Worm (Caenorhabditis elegans) whole organism, L1 larva: ENCODE results near the gene gst-9.

Experiments
- F16B12.6 ChIP-seq: fragments of 150-350 bp; optimal IDR thresholded peaks from 2 replicates; lab custom pipeline; 2014; ENCODE audit warnings: missing biosample characterization, missing genetic modification characterization
- aha-1 ChIP-seq: fragments of 150-350 bp; optimal IDR thresholded peaks from 2 replicates; lab custom pipeline; 2014; ENCODE audit warnings: missing biosample characterization, missing genetic modification characterization
- ama-1 ChIP-seq: fragments of 150-350 bp; optimal IDR thresholded peaks from 2 replicates; lab custom pipeline; 2014
- blmp-1 ChIP-seq: fragments of 150-350 bp; optimal IDR thresholded peaks from 2 replicates; lab custom pipeline; 2014; ENCODE audit warnings: missing biosample characterization, missing genetic modification characterization
- ceh-88 ChIP-seq: fragments of 200-800 bp; sonication (Bioruptor generic); IDR thresholded peaks from 2 replicates; pipeline ENCODE4 v1.3.6; 2022; ENCODE audit warnings: missing genetic modification characterization, missing compliant biosample characterization
- ceh-90 ChIP-seq: sonication (generic microtip); optimal IDR thresholded peaks from 2 replicates; lab custom pipeline; 2016; ENCODE audit warnings: missing genetic modification characterization, missing compliant biosample characterization
- dpl-1 ChIP-seq, 3 experiments: fragments of 150-350 bp in 2 of 3; sonication (generic microtip) in 1 of 3; optimal IDR thresholded peaks; 2 replicates each; lab custom pipeline; 2014 to 2017; ENCODE audit warnings: missing biosample characterization in 3 of 3, missing genetic modification characterization in 3 of 3, missing genetic modification reagents in 3 of 3
- dsc-1 ChIP-seq: sonication (generic microtip); optimal IDR thresholded peaks from 2 replicates; lab custom pipeline; 2016; ENCODE audit warnings: mild to moderate bottlenecking, missing genetic modification characterization, missing compliant biosample characterization
- efl-1 ChIP-seq, 4 experiments: fragments of 150-350 bp; optimal IDR thresholded peaks in 3 of 4; peaks in 1 of 4; 1 replicate in 1 of 4; 2 replicates in 3 of 4; lab custom pipeline; 2014; ENCODE audit warnings: missing biosample characterization in 2 of 4, missing genetic modification characterization in 2 of 4, missing genetic modification reagents in 2 of 4
- efl-3 ChIP-seq: fragments of 200-800 bp; sonication (Bioruptor generic); optimal IDR thresholded peaks from 2 replicates; lab custom pipeline; 2018; ENCODE audit warnings: mild to moderate bottlenecking, missing genetic modification characterization, missing compliant biosample characterization
- egl-27 ChIP-seq, 2 experiments: fragments of 150-350 bp in 1 of 2; sonication (generic microtip); optimal IDR thresholded peaks; 3 replicates each; lab custom pipeline; 2017 to 2018; ENCODE audit warnings: missing biosample characterization in 2 of 2, missing genetic modification characterization in 2 of 2, missing genetic modification reagents in 2 of 2
- elt-2 ChIP-seq: sonication (generic microtip); optimal IDR thresholded peaks from 2 replicates; lab custom pipeline; 2016; ENCODE audit warnings: missing genetic modification characterization, mild to moderate bottlenecking, inconsistent platforms, missing compliant biosample characterization, missing genetic modification reagents
- ets-5 ChIP-seq: fragments of 200-800 bp; sonication (Bioruptor generic); IDR thresholded peaks from 2 replicates; pipeline ENCODE4 v1.3.6; 2022; ENCODE audit warnings: missing genetic modification characterization, missing compliant biosample characterization
- fkh-4 ChIP-seq: sonication (generic microtip); optimal IDR thresholded peaks from 2 replicates; lab custom pipeline; 2016; ENCODE audit warnings: missing compliant biosample characterization, missing genetic modification characterization, borderline replicate concordance
- fos-1 ChIP-seq: fragments of 150-350 bp; optimal IDR thresholded peaks from 2 replicates; lab custom pipeline; 2014; ENCODE audit warnings: missing biosample characterization, missing genetic modification characterization
- hlh-17 ChIP-seq: fragments of 200-800 bp; sonication (Bioruptor generic); optimal IDR thresholded peaks from 2 replicates; lab custom pipeline; 2018; ENCODE audit warnings: missing genetic modification characterization, mild to moderate bottlenecking, missing compliant biosample characterization, moderate library complexity, borderline replicate concordance
- hlh-4 ChIP-seq: sonication (generic microtip); optimal IDR thresholded peaks from 2 replicates; lab custom pipeline; 2016; ENCODE audit warnings: mild to moderate bottlenecking, missing genetic modification characterization, missing compliant biosample characterization
- jun-1 ChIP-seq: fragments of 150-350 bp; optimal IDR thresholded peaks from 2 replicates; lab custom pipeline; 2014; ENCODE audit warnings: missing biosample characterization, missing genetic modification reagents, missing genetic modification characterization
- lin-14 ChIP-seq: fragments of 200-800 bp; sonication (Bioruptor generic); optimal IDR thresholded peaks from 2 replicates; lab custom pipeline; 2018; ENCODE audit warnings: mild to moderate bottlenecking, missing genetic modification characterization, moderate library complexity, missing compliant biosample characterization
- lin-35 ChIP-seq, 2 experiments: fragments of 150-350 bp; optimal IDR thresholded peaks; 2 replicates each; lab custom pipeline; 2014; ENCODE audit warnings: missing biosample characterization in 2 of 2, missing genetic modification characterization in 2 of 2, missing genetic modification reagents in 2 of 2
- lsy-2 ChIP-seq, 2 experiments: fragments of 150-350 bp; optimal IDR thresholded peaks; 2 replicates each; lab custom pipeline; 2014; ENCODE audit warnings: missing biosample characterization in 2 of 2, missing genetic modification characterization in 2 of 2
- nhr-19 ChIP-seq: fragments of 200-800 bp; sonication (Bioruptor generic); conservative IDR thresholded peaks from 2 replicates; pipeline ENCODE4 v1.3.6; 2022; ENCODE audit warnings: missing genetic modification characterization, missing compliant biosample characterization
- nhr-237 ChIP-seq: fragments of 150-350 bp; optimal IDR thresholded peaks from 2 replicates; lab custom pipeline; 2014; ENCODE audit warnings: missing biosample characterization, missing genetic modification characterization
- nhr-71 ChIP-seq: sonication (generic microtip); optimal IDR thresholded peaks from 2 replicates; lab custom pipeline; 2016; ENCODE audit warnings: mild to moderate bottlenecking, missing genetic modification characterization, moderate library complexity, missing compliant biosample characterization
- nhr-77 ChIP-seq: fragments of 150-350 bp; optimal IDR thresholded peaks from 2 replicates; lab custom pipeline; 2014; ENCODE audit warnings: missing biosample characterization, missing genetic modification characterization
- nhr-84 ChIP-seq: sonication (generic microtip); optimal IDR thresholded peaks from 2 replicates; lab custom pipeline; 2017; ENCODE audit warnings: missing biosample characterization, missing genetic modification characterization
- nhr-85 ChIP-seq: sonication (generic microtip); peaks from one replicate; lab custom pipeline; 2016; ENCODE audit warnings: missing genetic modification characterization, inconsistent platforms, missing compliant biosample characterization
- nhr-90 ChIP-seq: sonication (generic microtip); optimal IDR thresholded peaks from 2 replicates; lab custom pipeline; 2016; ENCODE audit warnings: mild to moderate bottlenecking, missing genetic modification characterization, missing compliant biosample characterization; ENCODE audit not compliant: poor library complexity
- pag-3 ChIP-seq: sonication (generic microtip); optimal IDR thresholded peaks from 2 replicates; lab custom pipeline; 2017; ENCODE audit warnings: missing genetic modification characterization, mild to moderate bottlenecking, missing compliant biosample characterization, antibody characterized with exemption, borderline replicate concordance; ENCODE audit not compliant: insufficient read depth
- pax-3 ChIP-seq: fragments of 200-800 bp; sonication (Bioruptor generic); optimal IDR thresholded peaks from 2 replicates; lab custom pipeline; 2018; ENCODE audit warnings: mild to moderate bottlenecking, missing genetic modification characterization, moderate library complexity, missing compliant biosample characterization
- rnt-1 ChIP-seq: sonication (generic microtip); optimal IDR thresholded peaks from 2 replicates; lab custom pipeline; 2016; ENCODE audit warnings: mild to moderate bottlenecking, missing genetic modification characterization, moderate library complexity, missing compliant biosample characterization
- skn-1 ChIP-seq: fragments of 150-350 bp; optimal IDR thresholded peaks from 2 replicates; lab custom pipeline; 2014; ENCODE audit warnings: missing biosample characterization, missing genetic modification characterization
- sptf-1 ChIP-seq: fragments of 150-350 bp; optimal IDR thresholded peaks from 2 replicates; lab custom pipeline; 2014; ENCODE audit warnings: missing biosample characterization, missing genetic modification characterization
- sup-37 ChIP-seq: fragments of 200-800 bp; sonication (Bioruptor generic); optimal IDR thresholded peaks from 2 replicates; lab custom pipeline; 2018; ENCODE audit warnings: mild to moderate bottlenecking, missing genetic modification characterization, missing compliant biosample characterization
- tbx-2 ChIP-seq: sonication (generic microtip); optimal IDR thresholded peaks from 2 replicates; lab custom pipeline; 2016; ENCODE audit warnings: missing genetic modification characterization, missing compliant biosample characterization
- unc-86 ChIP-seq: sonication (generic microtip); optimal IDR thresholded peaks from 2 replicates; lab custom pipeline; 2016; ENCODE audit warnings: missing genetic modification characterization, missing compliant biosample characterization
- unc-98 ChIP-seq: fragments of 200-800 bp; sonication (Bioruptor generic); IDR thresholded peaks from 2 replicates; pipeline ENCODE4 v1.3.6; 2022; ENCODE audit warnings: missing genetic modification characterization, missing compliant biosample characterization
- vab-15 ChIP-seq: sonication (generic microtip); optimal IDR thresholded peaks from 2 replicates; lab custom pipeline; 2017; ENCODE audit warnings: missing genotype, mild to moderate bottlenecking, missing genetic modification characterization, missing compliant biosample characterization
- xbp-1 ChIP-seq: sonication (generic microtip); optimal IDR thresholded peaks from 2 replicates; lab custom pipeline; 2016; ENCODE audit warnings: missing genetic modification characterization, missing compliant biosample characterization
- zag-1 ChIP-seq: fragments of 150-350 bp; optimal IDR thresholded peaks from 2 replicates; lab custom pipeline; 2014; ENCODE audit warnings: missing biosample characterization, missing genetic modification characterization
- ztf-11 ChIP-seq, 2 experiments: sonication (generic microtip); optimal IDR thresholded peaks; 2 replicates each; lab custom pipeline; 2016 to 2017; ENCODE audit warnings: missing genetic modification characterization in 2 of 2, missing biosample characterization in 1 of 2, missing compliant biosample characterization in 1 of 2
- ztf-4 ChIP-seq: fragments of 150-350 bp; optimal IDR thresholded peaks from 2 replicates; lab custom pipeline; 2014; ENCODE audit warnings: missing biosample characterization, missing genetic modification characterization

Gene gst-9

DNA sequence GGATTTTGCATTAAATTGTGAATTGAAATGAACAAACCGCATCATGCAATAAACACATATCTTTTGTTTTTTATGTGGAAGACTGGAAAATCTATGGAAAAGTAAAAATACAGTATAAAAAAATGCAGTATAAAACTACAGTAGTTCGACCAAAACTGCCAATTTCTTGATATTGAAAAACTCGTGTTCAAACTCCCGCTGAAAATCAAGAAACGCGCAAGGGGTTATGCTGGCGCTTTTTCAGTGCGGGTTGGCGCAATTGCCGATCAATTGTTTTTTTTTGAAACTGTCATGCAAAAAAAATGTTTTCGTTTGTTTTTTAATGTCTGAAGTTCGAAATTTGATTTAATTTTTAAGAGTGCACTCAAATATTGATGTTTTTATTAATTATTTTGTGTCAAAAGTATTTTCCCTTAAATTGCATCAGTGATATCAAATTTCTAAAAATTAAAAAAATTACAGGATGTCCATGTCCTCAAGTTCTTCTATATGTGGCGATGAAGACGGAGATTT, 39.7 kb upstream of the gst-9 start, which contains the start of gene dnj-9 (continued):
- TF ChIP-seq ama-1 (lab: Kevin White, UChicago) (peak; percentile 87), zag-1 (tag; lab: Kevin White, UChicago) (no peak), rnt-1 (tag; lab: Kevin White, UChicago) (peak; percentile 98), fos-1 (tag; lab: Kevin White, UChicago) (peak; percentile 90), pax-3 (tag; lab: Kevin White, UChicago) (peak; percentile 86), unc-86 (tag; lab: Kevin White, UChicago) (peak; percentile 94), pag-3 (tag; lab: Kevin White, UChicago) (peak; percentile 32), unc-98 (GFP tag; lab: Robert Waterston, UW) (peak; percentile 70), lin-14 (GFP tag; lab: Kevin White, UChicago) (peak; percentile 96), vab-15 (peak; percentile 45), dsc-1 (peak; percentile 97), nhr-19 (GFP tag; lab: Robert Waterston, UW) (peak; percentile 96), nhr-85 (tag; lab: Kevin White, UChicago) (peak; percentile 97), xbp-1 (tag; lab: Kevin White, UChicago) (peak; percentile 96), hlh-4 (peak; percentile 8), sptf-1 (tag; lab: Kevin White, UChicago) (no peak), ets-5 (GFP tag; lab: Robert Waterston, UW) (no peak), blmp-1 (tag; lab: Kevin White, UChicago) (peak; percentile 85), efl-1 (optimal IDR thresholded peaks at IDR 0.05; lab: Kevin White, UChicago) (peak; percentile 91 to 99), efl-1 (GFP tag; optimal IDR thresholded peaks at IDR 0.05 in 1 of 2; lab: Kevin White, UChicago) (peak; percentile 99 to 100), ceh-88 (GFP tag; lab: Robert Waterston, UW) (peak; percentile 83), ceh-90 (tag; lab: Kevin White, UChicago) (peak; percentile 57), nhr-90 (tag; lab: Kevin White, UChicago) (peak; percentile 97), egl-27 (tag; optimal IDR thresholded peaks at IDR 0.05; lab: Kevin White, UChicago) (no peak), skn-1 (tag; lab: Kevin White, UChicago) (peak; percentile 88), ztf-4 (tag; lab: Kevin White, UChicago) (peak; percentile 84), dpl-1 (GFP tag; optimal IDR thresholded peaks at IDR 0.05; lab: Kevin White, UChicago) (peak; percentile 99), F16B12.6 (tag; lab: Kevin White, UChicago) (peak; percentile 72), nhr-77 (tag; lab: Kevin White, UChicago) (peak; percentile 88), ztf-11 (tag; optimal IDR thresholded peaks at IDR 0.05; lab: Kevin White, UChicago) (peak in 1 of 2 experiments; percentile 90), aha-1 (peak; percentile 90), lin-35 (GFP tag; optimal IDR thresholded peaks at IDR 0.05; lab: Kevin White, UChicago) (peak; percentile 99), fkh-4 (tag; lab: Kevin White, UChicago) (peak; percentile 80), nhr-237 (tag; lab: Kevin White, UChicago) (peak; percentile 65), hlh-17 (GFP tag; lab: Kevin White, UChicago) (no peak), nhr-71 (peak; percentile 98), elt-2 (peak; percentile 98), sup-37 (peak; percentile 86), tbx-2 (peak; percentile 97), efl-3 (GFP tag; lab: Kevin White, UChicago) (peak; percentile 51), nhr-84 (tag; lab: Kevin White, UChicago) (no peak), jun-1 (tag; lab: Kevin White, UChicago) (peak; percentile 92), lsy-2 (tag; optimal IDR thresholded peaks at IDR 0.05; lab: Kevin White, UChicago) (peak; percentile 95 to 96)
